Worm (Caenorhabditis elegans) whole organism, L3 larva: ENCODE results near the gene npp-16.
A peak's percentile ranks its signal among the peaks of the same experiment; 100 is the strongest.

Experiments
- R02D3.7 ChIP-seq: fragments of 150-350 bp; optimal IDR thresholded peaks from 2 replicates; lab custom pipeline; 2014; ENCODE audit warnings: missing biosample characterization, missing genetic modification characterization
- ZK546.5 ChIP-seq: sonication (generic microtip); optimal IDR thresholded peaks from 2 replicates; lab custom pipeline; 2017; ENCODE audit warnings: missing biosample characterization, missing genetic modification characterization
- aly-2 ChIP-seq: fragments of 150-350 bp; optimal IDR thresholded peaks from 2 replicates; lab custom pipeline; 2014; ENCODE audit warnings: missing biosample characterization, missing genetic modification characterization
- ama-1 ChIP-seq: fragments of 150-350 bp; optimal IDR thresholded peaks from 2 replicates; lab custom pipeline; 2018
- ceh-16 ChIP-seq: sonication (generic microtip); optimal IDR thresholded peaks from 2 replicates; lab custom pipeline; 2017; ENCODE audit warnings: missing biosample characterization, missing genetic modification characterization
- ceh-28 ChIP-seq: fragments of 150-350 bp; optimal IDR thresholded peaks from 2 replicates; lab custom pipeline; 2014; ENCODE audit warnings: missing biosample characterization, missing genetic modification reagents, missing genetic modification characterization
- ceh-82 ChIP-seq: fragments of 150-350 bp; optimal IDR thresholded peaks from 2 replicates; lab custom pipeline; 2014; ENCODE audit warnings: missing biosample characterization, missing genetic modification characterization
- ceh-9 ChIP-seq: sonication (generic microtip); optimal IDR thresholded peaks from 2 replicates; lab custom pipeline; 2018; ENCODE audit warnings: missing biosample characterization, missing genetic modification characterization
- daf-12 ChIP-seq: fragments of 150-350 bp; optimal IDR thresholded peaks from 2 replicates; lab custom pipeline; 2014; ENCODE audit warnings: missing biosample characterization, missing genetic modification reagents, missing genetic modification characterization
- egl-27 ChIP-seq: sonication (generic microtip); optimal IDR thresholded peaks from 4 replicates; lab custom pipeline; 2017; ENCODE audit warnings: missing biosample characterization, missing genetic modification reagents, missing genetic modification characterization
- egl-5 ChIP-seq: fragments of 150-350 bp; optimal IDR thresholded peaks from 2 replicates; lab custom pipeline; 2017; ENCODE audit warnings: missing biosample characterization, missing genetic modification reagents, missing genetic modification characterization, inconsistent platforms
- elt-1 ChIP-seq: fragments of 150-350 bp; optimal IDR thresholded peaks from 2 replicates; lab custom pipeline; 2014; ENCODE audit warnings: missing biosample characterization, missing genetic modification characterization
- elt-2 ChIP-seq: sonication (generic microtip); optimal IDR thresholded peaks from 2 replicates; lab custom pipeline; 2016; ENCODE audit warnings: missing genetic modification reagents, mild to moderate bottlenecking, missing genetic modification characterization, missing compliant biosample characterization
- elt-3 ChIP-seq, 3 experiments: fragments of 150-350 bp in 1 of 3; sonication (generic microtip) in 2 of 3; optimal IDR thresholded peaks; 2 replicates in 2 of 3; 4 replicates in 1 of 3; lab custom pipeline; 2014 to 2017; ENCODE audit warnings: missing biosample characterization in 3 of 3, missing genetic modification characterization in 3 of 3
- eor-1 ChIP-seq, 2 experiments: fragments of 150-350 bp; optimal IDR thresholded peaks; 2 replicates each; lab custom pipeline; 2014 to 2018; ENCODE audit warnings: missing biosample characterization in 2 of 2, missing genetic modification characterization in 2 of 2
- fkh-10 ChIP-seq: sonication (generic microtip); optimal IDR thresholded peaks from 2 replicates; lab custom pipeline; 2017; ENCODE audit warnings: missing biosample characterization, missing genetic modification reagents, missing genetic modification characterization
- fos-1 ChIP-seq: fragments of 150-350 bp; optimal IDR thresholded peaks from 2 replicates; lab custom pipeline; 2014; ENCODE audit warnings: missing biosample characterization, missing genetic modification characterization
- hmg-11 ChIP-seq: sonication (generic microtip); optimal IDR thresholded peaks from 2 replicates; lab custom pipeline; 2016; ENCODE audit warnings: missing genetic modification characterization, missing compliant biosample characterization
- lin-15B ChIP-seq: fragments of 150-350 bp; optimal IDR thresholded peaks from 2 replicates; lab custom pipeline; 2014; ENCODE audit warnings: missing biosample characterization, missing genetic modification characterization
- lin-39 ChIP-seq: fragments of 150-350 bp; optimal IDR thresholded peaks from 2 replicates; lab custom pipeline; 2018; ENCODE audit warnings: missing biosample characterization, missing genetic modification reagents, missing genetic modification characterization
- lsy-12 ChIP-seq: sonication (generic microtip); optimal IDR thresholded peaks from 2 replicates; lab custom pipeline; 2016; ENCODE audit warnings: mild to moderate bottlenecking, missing genetic modification characterization, missing compliant biosample characterization
- mdl-1 ChIP-seq: fragments of 150-350 bp; optimal IDR thresholded peaks from 2 replicates; lab custom pipeline; 2014; ENCODE audit warnings: missing biosample characterization, missing genetic modification characterization
- mml-1 ChIP-seq: fragments of 150-350 bp; sonication (generic microtip); optimal IDR thresholded peaks from 3 replicates; lab custom pipeline; 2014; ENCODE audit warnings: missing biosample characterization, missing genetic modification characterization
- nfya-1 ChIP-seq: sonication (generic microtip); optimal IDR thresholded peaks from 2 replicates; lab custom pipeline; 2017; ENCODE audit warnings: missing genetic modification characterization, mild to moderate bottlenecking, missing compliant biosample characterization, antibody characterized with exemption, moderate library complexity; ENCODE audit not compliant: insufficient read depth
- nhr-11 ChIP-seq: fragments of 150-350 bp; optimal IDR thresholded peaks from 2 replicates; lab custom pipeline; 2014; ENCODE audit warnings: missing biosample characterization, missing genetic modification characterization
- nhr-23 ChIP-seq: fragments of 150-350 bp; optimal IDR thresholded peaks from 2 replicates; lab custom pipeline; 2014; ENCODE audit warnings: missing biosample characterization, missing genetic modification reagents, missing genetic modification characterization
- nhr-237 ChIP-seq: fragments of 150-350 bp; optimal IDR thresholded peaks from 2 replicates; lab custom pipeline; 2014; ENCODE audit warnings: missing biosample characterization, missing genetic modification characterization
- nhr-25 ChIP-seq: sonication (generic microtip); optimal IDR thresholded peaks from 2 replicates; lab custom pipeline; 2017; ENCODE audit warnings: missing biosample characterization, missing genetic modification characterization
- nhr-28 ChIP-seq: fragments of 150-350 bp; optimal IDR thresholded peaks from 2 replicates; lab custom pipeline; 2014; ENCODE audit warnings: missing biosample characterization, missing genetic modification characterization
- nhr-43 ChIP-seq: sonication (generic microtip); optimal IDR thresholded peaks from 2 replicates; lab custom pipeline; 2016; ENCODE audit warnings: mild to moderate bottlenecking, missing genetic modification characterization, missing compliant biosample characterization; ENCODE audit not compliant: poor library complexity, severe bottlenecking
- nhr-67 ChIP-seq: fragments of 150-350 bp; optimal IDR thresholded peaks from 2 replicates; lab custom pipeline; 2014; ENCODE audit warnings: missing biosample characterization, missing genetic modification characterization
- pha-4 ChIP-seq: fragments of 150-350 bp; optimal IDR thresholded peaks from 2 replicates; lab custom pipeline; 2014; ENCODE audit warnings: missing biosample characterization, missing genetic modification reagents, missing genetic modification characterization
- skn-1 ChIP-seq: fragments of 150-350 bp; optimal IDR thresholded peaks from 2 replicates; lab custom pipeline; 2014; ENCODE audit warnings: missing biosample characterization, missing genetic modification characterization
- tbx-2 ChIP-seq: sonication (generic microtip); optimal IDR thresholded peaks from 2 replicates; lab custom pipeline; 2016; ENCODE audit warnings: mild to moderate bottlenecking, missing genetic modification characterization, missing compliant biosample characterization
- unc-39 ChIP-seq: sonication (generic microtip); optimal IDR thresholded peaks from 4 replicates; lab custom pipeline; 2017; ENCODE audit warnings: missing biosample characterization, missing genetic modification characterization
- unc-62 ChIP-seq: fragments of 150-350 bp; sonication (generic microtip); optimal IDR thresholded peaks from 4 replicates; lab custom pipeline; 2014; ENCODE audit warnings: missing biosample characterization, missing genetic modification reagents, missing genetic modification characterization
- zag-1 ChIP-seq: fragments of 150-350 bp; optimal IDR thresholded peaks from 2 replicates; lab custom pipeline; 2014; ENCODE audit warnings: missing biosample characterization, missing genetic modification characterization
- ztf-11 ChIP-seq: fragments of 150-350 bp; optimal IDR thresholded peaks from 2 replicates; lab custom pipeline; 2014; ENCODE audit warnings: missing biosample characterization, missing genetic modification characterization

The npp-16 gene

ce11 chrIII:11892939-11893338 is 22.8 kb upstream of the npp-16 start, which contains the start of gene Y56A3A.41:
Y56A3A.41 (minus strand) TSS chrIII:11893039.
- TF ChIP-seq unc-62 (GFP tag; lab: Kevin White, UChicago): no peak
- TF ChIP-seq nhr-23 (tag; lab: Kevin White, UChicago): no peak
- no peak for TF ChIP-seq ceh-82 (tag; lab: Kevin White, UChicago)
- no peak for TF ChIP-seq lin-15B (tag; lab: Kevin White, UChicago)
- TF ChIP-seq skn-1: no peak
- TF ChIP-seq elt-1 (tag; lab: Kevin White, UChicago): no peak
- no peak for TF ChIP-seq ceh-16 (tag; lab: Kevin White, UChicago)
- no peak for TF ChIP-seq lsy-12 (tag; lab: Kevin White, UChicago)
- no peak for TF ChIP-seq tbx-2 (tag; lab: Kevin White, UChicago)
- TF ChIP-seq eor-1 (tag; optimal IDR thresholded peaks at IDR 0.05; lab: Kevin White, UChicago): no peak
- no peak for TF ChIP-seq mml-1 (tag; lab: Kevin White, UChicago)
- no peak for TF ChIP-seq aly-2
- TF ChIP-seq zag-1 (tag; lab: Kevin White, UChicago): no peak
- TF ChIP-seq nfya-1: no peak
- TF ChIP-seq nhr-43: no peak
- TF ChIP-seq nhr-237 (tag; lab: Kevin White, UChicago): no peak
- no peak for TF ChIP-seq nhr-25 (tag; lab: Kevin White, UChicago)
- no peak for TF ChIP-seq elt-2
- TF ChIP-seq lin-39 (tag; lab: Kevin White, UChicago): no peak
- TF ChIP-seq ztf-11: no peak

ce11 chrIII:11895504-11895903 is 20.2 kb upstream of the npp-16 start:
- peak; percentile 70 for TF ChIP-seq nfya-1
- TF ChIP-seq mdl-1 (tag; lab: Kevin White, UChicago): no peak
- no peak for TF ChIP-seq nhr-25 (tag; lab: Kevin White, UChicago)
- no peak for TF ChIP-seq eor-1 (tag; optimal IDR thresholded peaks at IDR 0.05; lab: Kevin White, UChicago)
- TF ChIP-seq ZK546.5 (tag; lab: Kevin White, UChicago): no peak

- TF ChIP-seq nfya-1 (peak; percentile 57), nhr-23 (tag; lab: Kevin White, UChicago) (no peak)
These were observed 19.1 kb upstream of the npp-16 start for ce11 chrIII:11896652-11897051.

- TF ChIP-seq fos-1 (no peak), elt-1 (tag; lab: Kevin White, UChicago) (no peak), ama-1 (lab: Kevin White, UChicago) (no peak), nhr-237 (tag; lab: Kevin White, UChicago) (no peak), lin-15B (tag; lab: Kevin White, UChicago) (no peak), fkh-10 (GFP tag; lab: Kevin White, UChicago) (no peak), hmg-11 (tag; lab: Kevin White, UChicago) (no peak), egl-5 (no peak), skn-1 (no peak), ceh-82 (tag; lab: Kevin White, UChicago) (no peak), ztf-11 (no peak), unc-39 (no peak), nhr-67 (tag; lab: Kevin White, UChicago) (no peak), elt-2 (no peak), ceh-28 (tag; lab: Kevin White, UChicago) (no peak), zag-1 (tag; lab: Kevin White, UChicago) (no peak), nfya-1 (no peak), tbx-2 (tag; lab: Kevin White, UChicago) (no peak), nhr-43 (no peak)
- TF ChIP-seq, all 47 proteins: peak for 0
These were observed 17.6 kb upstream of the npp-16 start, which contains the start of gene tsen-2 for ce11 chrIII:11898169-11898568. tsen-2 (minus strand) TSS chrIII:11898269.

ce11 chrIII:11900022-11900421 is 15.7 kb upstream of the npp-16 start:
- TF ChIP-seq nfya-1 (peak; percentile 83), daf-12 (no peak)

- TF ChIP-seq ama-1 (lab: Kevin White, UChicago) (no peak), lsy-12 (tag; lab: Kevin White, UChicago) (no peak), pha-4 (no peak), zag-1 (tag; lab: Kevin White, UChicago) (no peak), mdl-1 (tag; lab: Kevin White, UChicago) (no peak), nhr-23 (tag; lab: Kevin White, UChicago) (no peak), nfya-1 (no peak), ceh-9 (tag; lab: Kevin White, UChicago) (no peak), lin-15B (tag; lab: Kevin White, UChicago) (no peak), elt-3 (tag; optimal IDR thresholded peaks at IDR 0.05; lab: Kevin White, UChicago) (no peak), eor-1 (tag; optimal IDR thresholded peaks at IDR 0.05; lab: Kevin White, UChicago) (no peak), ZK546.5 (tag; lab: Kevin White, UChicago) (no peak), daf-12 (no peak), nhr-28 (tag; lab: Kevin White, UChicago) (no peak), R02D3.7 (tag; lab: Kevin White, UChicago) (no peak), nhr-43 (no peak), egl-27 (tag; lab: Kevin White, UChicago) (no peak), hmg-11 (tag; lab: Kevin White, UChicago) (no peak), nhr-237 (tag; lab: Kevin White, UChicago) (no peak), nhr-11 (tag; lab: Kevin White, UChicago) (no peak)
These were observed 12.9 kb upstream of the npp-16 start for ce11 chrIII:11902782-11903181.
